Worm (Caenorhabditis elegans) whole organism, L2 larva: ENCODE data around the gene best-22.

Experiments used
- F13H6.1 ChIP-seq: sonication (generic microtip); optimal IDR thresholded peaks from 2 replicates; lab custom pipeline; 2016; ENCODE audit warnings: missing genetic modification characterization, missing compliant biosample characterization
- R02D3.7 ChIP-seq: fragments of 150-350 bp; optimal IDR thresholded peaks from 2 replicates; lab custom pipeline; 2014; ENCODE audit warnings: missing biosample characterization, missing genetic modification characterization
- Y55F3AM.14 ChIP-seq: fragments of 200-800 bp; sonication (Bioruptor generic); optimal IDR thresholded peaks from 2 replicates; lab custom pipeline; 2018; ENCODE audit warnings: mild to moderate bottlenecking, missing genetic modification characterization, missing compliant biosample characterization
- ZK546.5 ChIP-seq: sonication (generic microtip); optimal IDR thresholded peaks from 2 replicates; lab custom pipeline; 2017; ENCODE audit warnings: missing biosample characterization, missing genetic modification characterization
- alr-1 ChIP-seq: fragments of 150-350 bp; optimal IDR thresholded peaks from 2 replicates; lab custom pipeline; 2014; ENCODE audit warnings: missing biosample characterization, missing genetic modification characterization
- aly-2 ChIP-seq: fragments of 150-350 bp; optimal IDR thresholded peaks from 2 replicates; lab custom pipeline; 2014; ENCODE audit warnings: missing biosample characterization, missing genetic modification characterization
- blmp-1 ChIP-seq: sonication (generic microtip); optimal IDR thresholded peaks from 2 replicates; lab custom pipeline; 2017; ENCODE audit warnings: missing genetic modification characterization, mild to moderate bottlenecking, missing compliant biosample characterization, antibody characterized with exemption, moderate library complexity; ENCODE audit not compliant: insufficient read depth
- ceh-16 ChIP-seq: fragments of 150-350 bp; optimal IDR thresholded peaks from 2 replicates; lab custom pipeline; 2014; ENCODE audit warnings: missing biosample characterization, missing genetic modification characterization
- crh-2 ChIP-seq: sonication (generic microtip); optimal IDR thresholded peaks from 2 replicates; lab custom pipeline; 2017; ENCODE audit warnings: missing biosample characterization, missing genetic modification characterization
- dmd-4 ChIP-seq: sonication (generic microtip); optimal IDR thresholded peaks from 2 replicates; lab custom pipeline; 2017; ENCODE audit warnings: missing biosample characterization, missing genetic modification characterization
- egl-27 ChIP-seq: sonication (generic microtip); optimal IDR thresholded peaks from 3 replicates; lab custom pipeline; 2017; ENCODE audit warnings: missing biosample characterization, missing genetic modification reagents, missing genetic modification characterization
- elt-1 ChIP-seq: fragments of 150-350 bp; optimal IDR thresholded peaks from 2 replicates; lab custom pipeline; 2014; ENCODE audit warnings: missing biosample characterization, missing genetic modification characterization
- elt-3 ChIP-seq: sonication (generic microtip); optimal IDR thresholded peaks from 2 replicates; lab custom pipeline; 2017; ENCODE audit warnings: missing biosample characterization, missing genetic modification characterization
- fos-1 ChIP-seq: fragments of 150-350 bp; optimal IDR thresholded peaks from 2 replicates; lab custom pipeline; 2014; ENCODE audit warnings: missing biosample characterization, missing genetic modification characterization
- lin-11 ChIP-seq: fragments of 150-350 bp; sonication (generic microtip); optimal IDR thresholded peaks from 2 replicates; lab custom pipeline; 2014; ENCODE audit warnings: missing biosample characterization, missing genetic modification characterization, inconsistent platforms, mixed read lengths
- lin-39 ChIP-seq: fragments of 150-350 bp; optimal IDR thresholded peaks from 2 replicates; lab custom pipeline; 2014; ENCODE audit warnings: missing biosample characterization, missing genetic modification reagents, missing genetic modification characterization
- lsy-2 ChIP-seq, 2 experiments: fragments of 150-350 bp in 1 of 2; sonication (generic microtip) in 1 of 2; optimal IDR thresholded peaks; 2 replicates each; lab custom pipeline; 2014 to 2017; ENCODE audit warnings: missing biosample characterization in 2 of 2, missing genetic modification characterization in 2 of 2
- mab-5 ChIP-seq: fragments of 150-350 bp; optimal IDR thresholded peaks from 2 replicates; lab custom pipeline; 2014; ENCODE audit warnings: missing biosample characterization, missing genetic modification characterization
- mbf-1 ChIP-seq: sonication (generic microtip); optimal IDR thresholded peaks from 2 replicates; lab custom pipeline; 2017; ENCODE audit warnings: missing biosample characterization, missing genetic modification characterization
- mdl-1 ChIP-seq, 2 experiments: fragments of 150-350 bp in 1 of 2; sonication (generic microtip) in 1 of 2; optimal IDR thresholded peaks; 2 replicates each; lab custom pipeline; 2017; ENCODE audit warnings: missing biosample characterization in 2 of 2, missing genetic modification characterization in 2 of 2
- nhr-10 ChIP-seq: sonication (generic microtip); optimal IDR thresholded peaks from 2 replicates; lab custom pipeline; 2017; ENCODE audit warnings: missing biosample characterization, missing genetic modification characterization
- nhr-11 ChIP-seq: fragments of 150-350 bp; optimal IDR thresholded peaks from 2 replicates; lab custom pipeline; 2014; ENCODE audit warnings: missing biosample characterization, missing genetic modification characterization
- nhr-12 ChIP-seq: fragments of 150-350 bp; optimal IDR thresholded peaks from 2 replicates; lab custom pipeline; 2014; ENCODE audit warnings: missing biosample characterization, missing genetic modification characterization
- nhr-21 ChIP-seq: fragments of 150-350 bp; optimal IDR thresholded peaks from 2 replicates; lab custom pipeline; 2014; ENCODE audit warnings: missing biosample characterization, missing genetic modification characterization
- nhr-23 ChIP-seq: fragments of 150-350 bp; optimal IDR thresholded peaks from 2 replicates; lab custom pipeline; 2014; ENCODE audit warnings: missing biosample characterization, missing genetic modification reagents, missing genetic modification characterization
- nhr-237 ChIP-seq: fragments of 150-350 bp; optimal IDR thresholded peaks from 2 replicates; lab custom pipeline; 2014; ENCODE audit warnings: missing biosample characterization, missing genetic modification characterization
- nhr-6 ChIP-seq: fragments of 150-350 bp; optimal IDR thresholded peaks from 2 replicates; lab custom pipeline; 2014; ENCODE audit warnings: missing biosample characterization, missing genetic modification characterization
- nhr-77 ChIP-seq: fragments of 150-350 bp; optimal IDR thresholded peaks from 2 replicates; lab custom pipeline; 2014; ENCODE audit warnings: missing biosample characterization, missing genetic modification characterization
- sem-4 ChIP-seq: fragments of 150-350 bp; optimal IDR thresholded peaks from 2 replicates; lab custom pipeline; 2014; ENCODE audit warnings: missing biosample characterization, missing genetic modification reagents, missing genetic modification characterization
- skn-1 ChIP-seq: sonication (generic microtip); optimal IDR thresholded peaks from 2 replicates; lab custom pipeline; 2017; ENCODE audit warnings: missing biosample characterization, missing genetic modification characterization
- snpc-4 ChIP-seq: fragments of 150-350 bp; optimal IDR thresholded peaks from 2 replicates; lab custom pipeline; 2014; ENCODE audit warnings: missing biosample characterization, missing genetic modification characterization
- unc-39 ChIP-seq: fragments of 150-350 bp; optimal IDR thresholded peaks from 2 replicates; lab custom pipeline; 2014; ENCODE audit warnings: missing biosample characterization, missing genetic modification characterization
- unc-55 ChIP-seq: fragments of 150-350 bp; sonication (generic microtip); optimal IDR thresholded peaks from 3 replicates; lab custom pipeline; 2014; ENCODE audit warnings: missing biosample characterization, missing genetic modification reagents, missing genetic modification characterization
- unc-62 ChIP-seq: fragments of 150-350 bp; optimal IDR thresholded peaks from 2 replicates; lab custom pipeline; 2014; ENCODE audit warnings: missing biosample characterization, missing genetic modification reagents, missing genetic modification characterization
- ztf-11 ChIP-seq: sonication (generic microtip); optimal IDR thresholded peaks from 2 replicates; lab custom pipeline; 2017; ENCODE audit warnings: missing biosample characterization, missing genetic modification characterization
- ztf-4 ChIP-seq: fragments of 150-350 bp; optimal IDR thresholded peaks from 2 replicates; lab custom pipeline; 2014; ENCODE audit warnings: missing biosample characterization, missing genetic modification characterization

Gene best-22

ce11 chrIV:12336893-12337627 lies 12.7 kb upstream of the best-22 start, which contains the start of the genes F19B6.10 and wht-5:
Gene F19B6.10, plus strand, starts transcription at chrIV:12337193.
Gene wht-5, plus strand, starts transcription at chrIV:12337577.
- TF ChIP-seq blmp-1 (tag; lab: Kevin White, UChicago) (no peak), ztf-11 (tag; lab: Kevin White, UChicago) (no peak), nhr-12 (no peak), alr-1 (tag; lab: Kevin White, UChicago) (no peak), fos-1 (no peak), lsy-2 (tag; optimal IDR thresholded peaks at IDR 0.05; lab: Kevin White, UChicago) (no peak), unc-39 (tag; lab: Kevin White, UChicago) (no peak), unc-55 (GFP tag; lab: Kevin White, UChicago) (no peak), lin-11 (tag; lab: Kevin White, UChicago) (no peak), nhr-10 (tag; lab: Kevin White, UChicago) (no peak)

- TF ChIP-seq mab-5 (tag; lab: Kevin White, UChicago) (no peak), ceh-16 (no peak), lin-39 (tag; lab: Kevin White, UChicago) (no peak), elt-3 (tag; lab: Kevin White, UChicago) (no peak), unc-62 (GFP tag; lab: Kevin White, UChicago) (no peak), blmp-1 (tag; lab: Kevin White, UChicago) (no peak), ztf-4 (tag; lab: Kevin White, UChicago) (no peak), lsy-2 (tag; optimal IDR thresholded peaks at IDR 0.05; lab: Kevin White, UChicago) (no peak), sem-4 (tag; lab: Kevin White, UChicago) (no peak), nhr-10 (tag; lab: Kevin White, UChicago) (no peak), nhr-12 (no peak), unc-39 (tag; lab: Kevin White, UChicago) (no peak), egl-27 (tag; lab: Kevin White, UChicago) (no peak)
- TF ChIP-seq, all 48 proteins: peak for 0
Observed at ce11 chrIV:12340885-12341284, 8.9 kb upstream of the best-22 start.

ce11 chrIV:12350235-12350634 lies 496 bp downstream of the best-22 start:
- TF ChIP-seq blmp-1 (tag; lab: Kevin White, UChicago) (no peak), R02D3.7 (tag; lab: Kevin White, UChicago) (no peak), F13H6.1 (no peak), nhr-23 (no peak), alr-1 (tag; lab: Kevin White, UChicago) (no peak), snpc-4 (tag; lab: Kevin White, UChicago) (no peak), aly-2 (tag; lab: Kevin White, UChicago) (no peak), nhr-77 (tag; lab: Kevin White, UChicago) (no peak), ztf-11 (tag; lab: Kevin White, UChicago) (no peak), Y55F3AM.14 (GFP tag; lab: Kevin White, UChicago) (no peak), nhr-237 (tag; lab: Kevin White, UChicago) (no peak), nhr-6 (tag; lab: Kevin White, UChicago) (no peak), nhr-21 (tag; lab: Kevin White, UChicago) (no peak), elt-1 (tag; lab: Kevin White, UChicago) (no peak), crh-2 (no peak), elt-3 (tag; lab: Kevin White, UChicago) (no peak), dmd-4 (tag; lab: Kevin White, UChicago) (no peak), skn-1 (tag; lab: Kevin White, UChicago) (no peak), unc-39 (tag; lab: Kevin White, UChicago) (no peak), unc-62 (GFP tag; lab: Kevin White, UChicago) (no peak)

ce11 chrIV:12359979-12360378 lies 10.2 kb downstream of the best-22 start:
- TF ChIP-seq F13H6.1 = no peak
- no peak for TF ChIP-seq lin-11 (tag; lab: Kevin White, UChicago)
- TF ChIP-seq fos-1 = no peak
- TF ChIP-seq mdl-1 (tag; optimal IDR thresholded peaks at IDR 0.05; lab: Kevin White, UChicago) = no peak
- no peak for TF ChIP-seq elt-1 (tag; lab: Kevin White, UChicago)
- no peak for TF ChIP-seq ZK546.5 (tag; lab: Kevin White, UChicago)
- TF ChIP-seq ztf-4 (tag; lab: Kevin White, UChicago) = no peak
- TF ChIP-seq mbf-1 (tag; lab: Kevin White, UChicago) = no peak
- no peak for TF ChIP-seq skn-1 (tag; lab: Kevin White, UChicago)
- no peak for TF ChIP-seq nhr-12
- TF ChIP-seq nhr-11 (tag; lab: Kevin White, UChicago) = no peak
